Fruit fly (Drosophila melanogaster) whole organism, adult: Measurements from ENCODE around the gene CG34290.

Source experiments
- CG11617 ChIP-seq: fragments of 200-800 bp; sonication (Bioruptor generic); optimal IDR thresholded peaks from 2 replicates; lab custom pipeline; 2017; ENCODE audit warnings: mild to moderate bottlenecking, missing biosample characterization, missing genetic modification reagents, missing genetic modification characterization
- CG1620 ChIP-seq: fragments of 200-800 bp; sonication (Bioruptor generic); optimal IDR thresholded peaks from 2 replicates; lab custom pipeline; 2016; ENCODE audit warnings: missing biosample characterization, missing genetic modification characterization
- CG7045 ChIP-seq: fragments of 200-800 bp; sonication (Bioruptor generic); optimal IDR thresholded peaks from 2 replicates; lab custom pipeline; 2017; ENCODE audit warnings: missing biosample characterization, mild to moderate bottlenecking, missing genetic modification characterization
- Crg-1 ChIP-seq: fragments of 200-800 bp; sonication (Bioruptor generic); optimal IDR thresholded peaks from 2 replicates; lab custom pipeline; 2016; ENCODE audit warnings: missing biosample characterization, missing genetic modification characterization
- Hr96 ChIP-seq: fragments of 200-800 bp; sonication (Bioruptor generic); optimal IDR thresholded peaks from 2 replicates; lab custom pipeline; 2016; ENCODE audit warnings: missing biosample characterization, missing genetic modification characterization
- Mnt ChIP-seq: fragments of 200-800 bp; sonication (Bioruptor generic); optimal IDR thresholded peaks from 2 replicates; lab custom pipeline; 2016; ENCODE audit warnings: missing biosample characterization, mild to moderate bottlenecking, missing genetic modification characterization
- bab1 ChIP-seq: fragments of 200-800 bp; sonication (Bioruptor generic); optimal IDR thresholded peaks from 3 replicates; lab custom pipeline; 2019; ENCODE audit warnings: missing biosample characterization, mild to moderate bottlenecking, missing genetic modification characterization, moderate library complexity
- cnc ChIP-seq, 2 experiments: fragments of >200 bp; optimal IDR thresholded peaks; 2 replicates each; lab custom pipeline; 2017

- TF ChIP-seq CG7045 (GFP tag; lab: Kevin White, UChicago): no peak
- TF ChIP-seq CG11617 (GFP tag; lab: Kevin White, UChicago): no peak
- TF ChIP-seq bab1 (GFP tag; lab: Kevin White, UChicago): no peak
- TF ChIP-seq Mnt (GFP tag; lab: Kevin White, UChicago): no peak
- no peak for TF ChIP-seq CG1620 (GFP tag; lab: Kevin White, UChicago)
- no peak for TF ChIP-seq cnc (optimal IDR thresholded peaks at IDR 0.05; lab: Kevin White, UChicago)
- no peak for TF ChIP-seq Crg-1 (GFP tag; lab: Kevin White, UChicago)
- TF ChIP-seq Hr96 (GFP tag; lab: Kevin White, UChicago): no peak
These were observed 14.2 kb downstream of the CG34290 start for dm6 chr3R:24275463-24275862.
